Fruit fly (Drosophila melanogaster): ENCODE results near the gene CG12502.

Gene CG12502

DNA sequence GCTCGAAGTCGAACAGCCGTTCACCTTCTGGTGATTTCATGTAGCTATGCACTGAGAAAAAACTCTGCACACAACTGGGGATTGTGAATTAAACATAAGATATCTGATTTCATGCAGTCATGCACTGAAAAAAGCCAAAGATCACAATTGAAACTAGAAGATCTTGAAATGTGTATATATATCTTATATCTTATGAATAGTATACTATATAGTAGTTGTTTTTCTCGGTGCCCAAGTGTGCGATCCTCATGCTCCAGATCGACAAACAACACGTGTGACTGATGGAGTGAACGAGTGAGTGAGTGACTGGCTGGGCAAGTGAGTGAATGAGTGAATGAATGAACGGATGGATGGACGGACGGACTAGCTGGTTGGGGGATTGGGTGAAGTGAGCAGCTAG lies 43.2 kb upstream of the CG12502 start (continued):
- TF ChIP-seq pzg (GFP tag; optimal IDR thresholded peaks at IDR 0.05): no peak
- peak; percentile 83 for TF ChIP-seq HLH3B (GFP tag; IDR thresholded peaks at IDR 0.05)
- no peak for TF ChIP-seq CG33557 (GFP tag; optimal IDR thresholded peaks at IDR 0.05)
- TF ChIP-seq trem (tag; optimal IDR thresholded peaks at IDR 0.05): peak; percentile 73
- no peak for TF ChIP-seq CHES-1-like (GFP tag; optimal IDR thresholded peaks at IDR 0.05)
- TF ChIP-seq CG2875 (GFP tag; optimal IDR thresholded peaks at IDR 0.05): peak; percentile 76
- TF ChIP-seq ssp (GFP tag; IDR thresholded peaks at IDR 0.05): peak; percentile 56
- TF ChIP-seq CG13296 (GFP tag; optimal IDR thresholded peaks at IDR 0.05): peak; percentile 70
- no peak for TF ChIP-seq CG8944 (GFP tag; optimal IDR thresholded peaks at IDR 0.05)
- TF ChIP-seq eve (GFP tag; optimal IDR thresholded peaks at IDR 0.05): no peak
- no peak for TF ChIP-seq Opbp (GFP tag; IDR thresholded peaks at IDR 0.05; ENCODE audit: partially characterized antibody)
- TF ChIP-seq gt (GFP tag; IDR thresholded peaks at IDR 0.05): peak; percentile 50; the same call in 1 of the 2 replicates
- TF ChIP-seq tio (GFP tag; optimal IDR thresholded peaks at IDR 0.05): peak; percentile 46
- peak; percentile 42; the same call in 1 of the 3 replicates for TF ChIP-seq CG7357 (GFP tag; IDR thresholded peaks at IDR 0.05)
- peak; percentile 100 for TF ChIP-seq CG8281 (tag; optimal IDR thresholded peaks at IDR 0.05)
- no peak for TF ChIP-seq pum (GFP tag; optimal IDR thresholded peaks at IDR 0.05)
- TF ChIP-seq slp2 (GFP tag; optimal IDR thresholded peaks at IDR 0.05): no peak
- peak; percentile 50; the same call in 1 of the 2 replicates for TF ChIP-seq CG14667 (GFP tag; IDR thresholded peaks at IDR 0.05)
- TF ChIP-seq CG12391 (tag; optimal IDR thresholded peaks at IDR 0.05): peak; percentile 76
- TF ChIP-seq Dfd (GFP tag; optimal IDR thresholded peaks at IDR 0.05): no peak
- TF ChIP-seq CG7556 (GFP tag; optimal IDR thresholded peaks at IDR 0.05): peak; percentile 72
- TF ChIP-seq Atf6 (GFP tag; IDR thresholded peaks at IDR 0.05): peak; percentile 43; the same call in 1 of the 2 replicates
- peak; percentile 65; the same call in 2 of the 3 replicates for TF ChIP-seq ase (GFP tag; IDR thresholded peaks at IDR 0.05)
- TF ChIP-seq CG15269 (tag; optimal IDR thresholded peaks at IDR 0.05): peak; percentile 73
- no peak for TF ChIP-seq CG7963 (GFP tag; IDR thresholded peaks at IDR 0.05; ENCODE audit: partially characterized antibody)
- TF ChIP-seq jumu (GFP tag; optimal IDR thresholded peaks at IDR 0.05): peak; percentile 32
- peak; percentile 77 for TF ChIP-seq CG6254 (GFP tag; optimal IDR thresholded peaks at IDR 0.05)
- peak; percentile 44; the same call in 1 of the 2 replicates for TF ChIP-seq CG31224 (GFP tag; IDR thresholded peaks at IDR 0.05)
- TF ChIP-seq dpn (GFP tag; optimal IDR thresholded peaks at IDR 0.05): peak; percentile 57 to 62
- no peak for TF ChIP-seq CG3065 (GFP tag; optimal IDR thresholded peaks at IDR 0.05)
- TF ChIP-seq knrl (GFP tag; IDR thresholded peaks at IDR 0.05; ENCODE audit: partially characterized antibody): no peak
- TF ChIP-seq hth (optimal IDR thresholded peaks at IDR 0.05): no peak
- peak; percentile 69 for TF ChIP-seq CG18764 (GFP tag; optimal IDR thresholded peaks at IDR 0.05)
- TF ChIP-seq odd (GFP tag; optimal IDR thresholded peaks at IDR 0.05): peak; percentile 31
- peak; percentile 57 for TF ChIP-seq CG13424 (tag; optimal IDR thresholded peaks at IDR 0.05)
- peak; percentile 53; the same call in 1 of the 2 replicates for TF ChIP-seq stc (GFP tag; IDR thresholded peaks at IDR 0.05)
- TF ChIP-seq Drgx (GFP tag; IDR thresholded peaks at IDR 0.05): peak; percentile 72
- TF ChIP-seq Six4 (GFP tag; optimal IDR thresholded peaks at IDR 0.05): peak; percentile 77
- peak; percentile 32 for TF ChIP-seq NfI (GFP tag; optimal IDR thresholded peaks at IDR 0.05)
- no peak; the same call in 1 of the 2 replicates for TF ChIP-seq CG17612 (GFP tag; IDR thresholded peaks at IDR 0.05)
- TF ChIP-seq Chrac-16 (GFP tag; optimal IDR thresholded peaks at IDR 0.05): peak; percentile 49
- TF ChIP-seq Bgb (GFP tag; IDR thresholded peaks at IDR 0.05; ENCODE audit: partially characterized antibody): no peak
- TF ChIP-seq CG10654 (GFP tag; optimal IDR thresholded peaks at IDR 0.05): peak; percentile 66
- TF ChIP-seq ATbp (GFP tag; optimal IDR thresholded peaks at IDR 0.05): peak; percentile 79
- no peak for TF ChIP-seq pita (GFP tag; optimal IDR thresholded peaks at IDR 0.05)
- peak; percentile 42; the same call in 1 of the 2 replicates for TF ChIP-seq seq (GFP tag; IDR thresholded peaks at IDR 0.05)
- peak; percentile 90 for TF ChIP-seq cwo (GFP tag; optimal IDR thresholded peaks at IDR 0.05)
- TF ChIP-seq Dbx (GFP tag; IDR thresholded peaks at IDR 0.05): no peak
- peak; percentile 17 for TF ChIP-seq CG1602 (GFP tag; optimal IDR thresholded peaks at IDR 0.05)
- TF ChIP-seq CG17385 (GFP tag; optimal IDR thresholded peaks at IDR 0.05): peak; percentile 55
- TF ChIP-seq sr (GFP tag; IDR thresholded peaks at IDR 0.05): no peak; the same call in 2 of the 3 replicates
